Fruit fly (Drosophila melanogaster): ENCODE measurements around the gene CG6974.

The CG6974 gene

dm6 chr3R:15095550-15096031 is 16.5 kb upstream of the CG6974 start, which contains the start of gene CG6966 (continued):
- TF ChIP-seq CG15514 (GFP tag; optimal IDR thresholded peaks at IDR 0.05) (peak; percentile 94), H2.0 (GFP tag; IDR thresholded peaks at IDR 0.05) (no peak), CG16779 (GFP tag; IDR thresholded peaks at IDR 0.05) (no peak), bowl (GFP tag; IDR thresholded peaks at IDR 0.05) (no peak), CG14965 (GFP tag; optimal IDR thresholded peaks at IDR 0.05; ENCODE audit: borderline replicate concordance) (peak; percentile 82), Fer3 (tag; optimal IDR thresholded peaks at IDR 0.05) (peak; percentile 94), fru (optimal IDR thresholded peaks at IDR 0.05) (no peak), D (optimal IDR thresholded peaks at IDR 0.05) (peak; percentile 42), D (GFP tag; optimal IDR thresholded peaks at IDR 0.05) (peak; percentile 86), CG6765 (GFP tag; optimal IDR thresholded peaks at IDR 0.05) (peak; percentile 93), fd96Cb (tag; optimal IDR thresholded peaks at IDR 0.05) (peak; percentile 82), Atf3 (GFP tag; optimal IDR thresholded peaks at IDR 0.05) (peak; percentile 96), Ets65A (GFP tag) (peak; percentile 100), CG18476 (GFP tag; optimal IDR thresholded peaks at IDR 0.05) (peak; percentile 77), trem (tag; optimal IDR thresholded peaks at IDR 0.05) (peak; percentile 98), CG9797 (GFP tag; optimal IDR thresholded peaks at IDR 0.05) (peak; percentile 99), chm (GFP tag; IDR thresholded peaks at IDR 0.05) (no peak), scrt (GFP tag; optimal IDR thresholded peaks at IDR 0.05) (peak; percentile 90), Deaf1 (tag; optimal IDR thresholded peaks at IDR 0.05) (peak; percentile 55), Nf-YB (GFP tag; optimal IDR thresholded peaks at IDR 0.05) (peak; percentile 76), CG12104 (GFP tag; optimal IDR thresholded peaks at IDR 0.05) (peak; percentile 86), CG11247 (GFP tag; IDR thresholded peaks at IDR 0.05) (no peak), CG8478 (optimal IDR thresholded peaks at IDR 0.05) (no peak), croc (GFP tag; conservative IDR thresholded peaks at IDR 0.05) (peak; percentile 84), CG1233 (GFP tag; optimal IDR thresholded peaks at IDR 0.05) (peak; percentile 96), Trl (optimal IDR thresholded peaks at IDR 0.05) (no peak), Trl (GFP tag; optimal IDR thresholded peaks at IDR 0.05) (peak; percentile 97), tio (GFP tag; optimal IDR thresholded peaks at IDR 0.05) (peak; percentile 95), CG17359 (tag; optimal IDR thresholded peaks at IDR 0.05) (peak; percentile 92), CG11695 (GFP tag; IDR thresholded peaks at IDR 0.05) (no peak), CG10321 (GFP tag; IDR thresholded peaks at IDR 0.05) (no peak), dati (GFP tag; IDR thresholded peaks at IDR 0.05) (no peak), mld (GFP tag; IDR thresholded peaks at IDR 0.05; ENCODE audit: partially characterized antibody) (no peak), disco-r (GFP tag; optimal IDR thresholded peaks at IDR 0.05) (peak; percentile 95), CG1529 (GFP tag; optimal IDR thresholded peaks at IDR 0.05) (peak; percentile 90), Dip2 (GFP tag; IDR thresholded peaks at IDR 0.05) (no peak), bcd (GFP tag; optimal IDR thresholded peaks at IDR 0.05) (peak; percentile 96), CG12391 (tag; optimal IDR thresholded peaks at IDR 0.05) (peak; percentile 95), pzg (GFP tag; optimal IDR thresholded peaks at IDR 0.05) (peak; percentile 99), pan (optimal IDR thresholded peaks at IDR 0.05) (no peak), pan (GFP tag; optimal IDR thresholded peaks at IDR 0.05 in 1 of 2, IDR thresholded peaks at IDR 0.05 in 1 of 2) (no peak), kay (GFP tag; optimal IDR thresholded peaks at IDR 0.05) (peak; percentile 77), MBD-R2 (GFP tag; IDR thresholded peaks at IDR 0.05) (no peak), CG13894 (tag; optimal IDR thresholded peaks at IDR 0.05) (peak; percentile 96), rib (GFP tag; IDR thresholded peaks at IDR 0.05) (no peak), ERR (GFP tag; optimal IDR thresholded peaks at IDR 0.05) (peak; percentile 85), CG9727 (GFP tag; optimal IDR thresholded peaks at IDR 0.05) (peak; percentile 93), Mrtf (GFP tag; IDR thresholded peaks at IDR 0.05) (no peak), Myb (GFP tag; optimal IDR thresholded peaks at IDR 0.05) (peak; percentile 95), Awh (GFP tag; IDR thresholded peaks at IDR 0.05) (no peak), eyg (GFP tag; optimal IDR thresholded peaks at IDR 0.05) (peak; percentile 95), ab (GFP tag; optimal IDR thresholded peaks at IDR 0.05) (peak; percentile 87), hbn (GFP tag; IDR thresholded peaks at IDR 0.05; ENCODE audit: partially characterized antibody) (no peak)

Data from whole organism, embryonic.